Worm (Caenorhabditis elegans): Measurements from ENCODE around the gene F56B3.2.

DNA sequence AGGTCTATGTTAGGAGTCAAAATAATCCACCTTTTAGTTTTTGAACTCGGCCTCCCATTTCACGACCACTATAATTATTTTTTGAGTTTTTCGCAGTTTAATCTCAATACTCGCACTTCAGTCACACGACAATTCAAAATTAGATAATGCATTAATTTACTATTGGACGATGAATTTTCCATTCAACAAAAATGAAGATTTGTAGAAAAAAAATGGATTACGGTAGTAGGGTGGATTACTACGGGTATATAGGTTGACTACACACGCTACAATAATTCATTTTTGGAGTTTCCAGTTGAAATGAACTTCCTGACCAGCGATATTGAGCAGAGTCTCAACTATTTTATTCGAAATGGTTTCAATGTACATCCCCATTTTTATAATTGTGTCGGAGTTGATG is 12.0 kb downstream of the F56B3.2 start, which contains the start of gene srt-23:
- no peak for TF ChIP-seq W03F9.2 (tag; optimal IDR thresholded peaks at IDR 0.05)
- no peak for TF ChIP-seq him-1 (tag; optimal IDR thresholded peaks at IDR 0.05)
- TF ChIP-seq dao-5 (tag; optimal IDR thresholded peaks at IDR 0.05), result no peak

Data from whole organism, L4/young adult.